Worm (Caenorhabditis elegans) whole organism, late embryonic: ENCODE measurements around the gene F23D12.4.

Experiments used
- C08G9.2 ChIP-seq: sonication (generic microtip); optimal IDR thresholded peaks from 2 replicates; lab custom pipeline; 2016; ENCODE audit warnings: mild to moderate bottlenecking, missing genetic modification characterization, moderate library complexity, missing compliant biosample characterization
- T23F11.4 ChIP-seq: fragments of 200-800 bp; sonication (Bioruptor generic); optimal IDR thresholded peaks from 2 replicates; lab custom pipeline; 2018; ENCODE audit warnings: mild to moderate bottlenecking, missing genetic modification characterization, missing compliant biosample characterization
- Y22D7AL.16 ChIP-seq: sonication (generic microtip); optimal IDR thresholded peaks from 2 replicates; lab custom pipeline; 2016; ENCODE audit warnings: missing genetic modification characterization, missing compliant biosample characterization
- ahr-1 ChIP-seq: sonication (generic microtip); optimal IDR thresholded peaks from 2 replicates; lab custom pipeline; 2016; ENCODE audit warnings: missing genetic modification characterization, missing compliant biosample characterization
- ama-1 ChIP-seq: fragments of 150-350 bp; optimal IDR thresholded peaks from 2 replicates; lab custom pipeline; 2014
- ceh-18 ChIP-seq: sonication (generic microtip); optimal IDR thresholded peaks from 2 replicates; lab custom pipeline; 2016; ENCODE audit warnings: missing genetic modification characterization, missing compliant biosample characterization
- ceh-19 ChIP-seq: fragments of 200-800 bp; sonication (Bioruptor generic); optimal IDR thresholded peaks from 2 replicates; lab custom pipeline; 2018; ENCODE audit warnings: mild to moderate bottlenecking, missing genetic modification characterization, missing compliant biosample characterization
- ceh-2 ChIP-seq: sonication (generic microtip); optimal IDR thresholded peaks from 2 replicates; lab custom pipeline; 2016; ENCODE audit warnings: missing genotype, missing genetic modification characterization, missing compliant biosample characterization
- ceh-22 ChIP-seq: sonication (generic microtip); optimal IDR thresholded peaks from 2 replicates; lab custom pipeline; 2017; ENCODE audit warnings: missing biosample characterization, missing genetic modification characterization
- ceh-24 ChIP-seq: sonication (generic microtip); optimal IDR thresholded peaks from 2 replicates; lab custom pipeline; 2016; ENCODE audit warnings: mild to moderate bottlenecking, missing genetic modification characterization, missing compliant biosample characterization
- ceh-30 ChIP-seq: fragments of 150-350 bp; optimal IDR thresholded peaks from 2 replicates; lab custom pipeline; 2014; ENCODE audit warnings: missing biosample characterization, missing genetic modification characterization
- ceh-31 ChIP-seq: sonication (generic microtip); optimal IDR thresholded peaks from 2 replicates; lab custom pipeline; 2016; ENCODE audit warnings: missing genetic modification characterization, missing compliant biosample characterization
- ceh-34 ChIP-seq: sonication (generic microtip); optimal IDR thresholded peaks from 2 replicates; lab custom pipeline; 2016; ENCODE audit warnings: mild to moderate bottlenecking, missing genetic modification characterization, missing compliant biosample characterization
- ceh-45 ChIP-seq: fragments of 200-800 bp; sonication (Bioruptor generic); IDR thresholded peaks from 2 replicates; pipeline ENCODE4 v1.3.6; 2022; ENCODE audit warnings: missing genetic modification reagents, missing genetic modification characterization, missing compliant biosample characterization
- ceh-6 ChIP-seq: fragments of 200-800 bp; sonication (Bioruptor generic); optimal IDR thresholded peaks from 2 replicates; lab custom pipeline; 2018; ENCODE audit warnings: mild to moderate bottlenecking, missing genetic modification characterization, missing compliant biosample characterization
- ceh-9 ChIP-seq: sonication (generic microtip); optimal IDR thresholded peaks from 2 replicates; lab custom pipeline; 2016; ENCODE audit warnings: mild to moderate bottlenecking, missing genetic modification characterization, inconsistent platforms, missing compliant biosample characterization
- dmd-4 ChIP-seq: sonication (generic microtip); optimal IDR thresholded peaks from 2 replicates; lab custom pipeline; 2016; ENCODE audit warnings: borderline replicate concordance, missing genetic modification characterization, missing compliant biosample characterization
- dve-1 ChIP-seq: sonication (generic microtip); optimal IDR thresholded peaks from 2 replicates; lab custom pipeline; 2017; ENCODE audit warnings: antibody characterized with exemption, mild to moderate bottlenecking, missing genetic modification characterization, missing compliant biosample characterization
- elt-2 ChIP-seq: sonication (generic microtip); optimal IDR thresholded peaks from 2 replicates; lab custom pipeline; 2016; ENCODE audit warnings: missing genetic modification reagents, missing genetic modification characterization, missing compliant biosample characterization
- elt-4 ChIP-seq: sonication (generic microtip); optimal IDR thresholded peaks from 2 replicates; lab custom pipeline; 2016; ENCODE audit warnings: missing genetic modification characterization, missing compliant biosample characterization
- ets-4 ChIP-seq: sonication (generic microtip); optimal IDR thresholded peaks from 2 replicates; lab custom pipeline; 2016; ENCODE audit warnings: missing genetic modification characterization, missing compliant biosample characterization
- fax-1 ChIP-seq: sonication (generic microtip); optimal IDR thresholded peaks from 2 replicates; lab custom pipeline; 2016; ENCODE audit warnings: missing genotype, missing genetic modification characterization, missing compliant biosample characterization
- hlh-13 ChIP-seq: fragments of 200-800 bp; sonication (Bioruptor generic); optimal IDR thresholded peaks from 2 replicates; lab custom pipeline; 2018; ENCODE audit warnings: mild to moderate bottlenecking, missing genetic modification characterization, missing compliant biosample characterization
- hlh-30 ChIP-seq: sonication (generic microtip); optimal IDR thresholded peaks from 2 replicates; lab custom pipeline; 2017; ENCODE audit warnings: antibody characterized with exemption, missing genetic modification characterization, missing compliant biosample characterization; ENCODE audit not compliant: insufficient read depth
- lim-6 ChIP-seq: sonication (generic microtip); optimal IDR thresholded peaks from 2 replicates; lab custom pipeline; 2016; ENCODE audit warnings: missing genetic modification characterization, missing compliant biosample characterization
- nfya-1 ChIP-seq: sonication (generic microtip); optimal IDR thresholded peaks from 2 replicates; lab custom pipeline; 2017; ENCODE audit warnings: missing genetic modification characterization, mild to moderate bottlenecking, missing compliant biosample characterization, antibody characterized with exemption, moderate library complexity
- odd-2 ChIP-seq: sonication (generic microtip); optimal IDR thresholded peaks from 2 replicates; lab custom pipeline; 2017; ENCODE audit warnings: antibody characterized with exemption, mild to moderate bottlenecking, missing genetic modification characterization, missing compliant biosample characterization
- pat-9 ChIP-seq: fragments of 200-800 bp; sonication (Bioruptor generic); optimal IDR thresholded peaks from 2 replicates; lab custom pipeline; 2018; ENCODE audit warnings: mild to moderate bottlenecking, missing genetic modification characterization, moderate library complexity, missing compliant biosample characterization
- pqm-1 ChIP-seq: sonication (generic microtip); optimal IDR thresholded peaks from 2 replicates; lab custom pipeline; 2016; ENCODE audit warnings: missing genetic modification characterization, missing compliant biosample characterization
- pros-1 ChIP-seq: fragments of 150-350 bp; optimal IDR thresholded peaks from 2 replicates; lab custom pipeline; 2014; ENCODE audit warnings: missing biosample characterization, missing genetic modification reagents, missing genetic modification characterization
- ref-2 ChIP-seq: sonication (generic microtip); optimal IDR thresholded peaks from 2 replicates; lab custom pipeline; 2016; ENCODE audit warnings: missing genetic modification characterization, missing compliant biosample characterization
- rnt-1 ChIP-seq: sonication (generic microtip); optimal IDR thresholded peaks from 2 replicates; lab custom pipeline; 2016; ENCODE audit warnings: missing genetic modification characterization, missing compliant biosample characterization
- sdc-2 ChIP-seq: sonication (generic microtip); optimal IDR thresholded peaks from 2 replicates; lab custom pipeline; 2016; ENCODE audit warnings: missing genotype, missing genetic modification characterization, missing compliant biosample characterization
- sox-2 ChIP-seq: fragments of 200-800 bp; sonication (Bioruptor generic); IDR thresholded peaks from 2 replicates; pipeline ENCODE4 v1.3.6; 2022; ENCODE audit warnings: missing genetic modification reagents, missing genetic modification characterization, missing compliant biosample characterization
- sox-4 ChIP-seq: sonication (generic microtip); optimal IDR thresholded peaks from 2 replicates; lab custom pipeline; 2017; ENCODE audit warnings: mild to moderate bottlenecking, missing genetic modification characterization, inconsistent platforms, missing compliant biosample characterization
- tbx-2 ChIP-seq: sonication (generic microtip); optimal IDR thresholded peaks from 2 replicates; lab custom pipeline; 2016; ENCODE audit warnings: missing genetic modification characterization, missing compliant biosample characterization
- ttx-3 ChIP-seq: sonication (generic microtip); optimal IDR thresholded peaks from 2 replicates; lab custom pipeline; 2016; ENCODE audit warnings: missing genetic modification reagents, missing genetic modification characterization, missing compliant biosample characterization
- unc-42 ChIP-seq: sonication (generic microtip); optimal IDR thresholded peaks from 2 replicates; lab custom pipeline; 2016; ENCODE audit warnings: missing genotype, missing genetic modification characterization, missing compliant biosample characterization
- unc-55 ChIP-seq: sonication (generic microtip); optimal IDR thresholded peaks from 2 replicates; lab custom pipeline; 2017; ENCODE audit warnings: missing biosample characterization, missing genetic modification reagents, missing genetic modification characterization
- ztf-16 ChIP-seq: sonication (generic microtip); optimal IDR thresholded peaks from 2 replicates; lab custom pipeline; 2017; ENCODE audit warnings: missing genetic modification characterization, missing compliant biosample characterization

F23D12.4 gene

ce11 chrX:14487333-14487732, 42.5 kb downstream of the F23D12.4 start:
- TF ChIP-seq fax-1 (tag; lab: Kevin White, UChicago) = no peak
- peak; percentile 49 for TF ChIP-seq unc-42 (tag; lab: Kevin White, UChicago)

- TF ChIP-seq ceh-45 (GFP tag; lab: Robert Waterston, UW) = no peak
- no peak for TF ChIP-seq ets-4 (tag; lab: Kevin White, UChicago)
- TF ChIP-seq lim-6 = no peak
- no peak for TF ChIP-seq ztf-16 (tag; lab: Kevin White, UChicago)
- TF ChIP-seq sox-4 (tag; lab: Kevin White, UChicago) = no peak
- TF ChIP-seq odd-2 (tag; lab: Kevin White, UChicago) = no peak
- no peak for TF ChIP-seq elt-2 (tag; lab: Kevin White, UChicago)
- TF ChIP-seq tbx-2 (tag; lab: Kevin White, UChicago) = no peak
- TF ChIP-seq ceh-22 (tag; lab: Kevin White, UChicago) = no peak
- TF ChIP-seq hlh-13 = no peak
- no peak for TF ChIP-seq ceh-19 (GFP tag; lab: Kevin White, UChicago)
- no peak for TF ChIP-seq ceh-30 (tag; lab: Kevin White, UChicago)
These were observed 43.0 kb downstream of the F23D12.4 start for ce11 chrX:14487832-14488231.

DNA sequence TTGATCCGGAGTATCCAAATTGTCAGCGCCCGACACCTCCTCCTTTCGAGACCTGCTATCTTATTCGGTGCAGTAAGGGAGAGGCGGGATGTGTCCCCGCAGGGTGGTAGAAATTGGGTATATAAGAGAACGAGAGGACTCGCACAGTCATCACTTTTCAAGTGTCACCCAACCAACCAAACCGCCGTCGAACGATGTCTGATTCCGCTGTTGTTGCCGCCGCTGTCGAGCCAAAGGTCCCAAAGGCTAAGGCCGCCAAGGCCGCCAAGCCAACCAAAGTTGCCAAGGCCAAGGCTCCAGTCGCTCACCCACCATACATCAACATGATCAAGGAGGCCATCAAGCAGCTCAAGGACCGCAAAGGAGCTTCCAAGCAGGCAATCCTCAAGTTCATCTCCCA, 45.1 kb downstream of the F23D12.4 start, which contains the start of gene his-24:
his-24 (plus strand) TSS at position 150 of the 400 bp plus-strand sequence.
- peak; percentile 73 for TF ChIP-seq nfya-1 (tag; lab: Kevin White, UChicago)
- no peak for TF ChIP-seq pat-9
- peak; percentile 53 for TF ChIP-seq ceh-34 (tag; lab: Kevin White, UChicago)
- TF ChIP-seq elt-2 (tag; lab: Kevin White, UChicago) = peak; percentile 28
- peak; percentile 63 for TF ChIP-seq ceh-18
- TF ChIP-seq ceh-45 (GFP tag; lab: Robert Waterston, UW) = 0 out of 2 replicates have a peak, but pooled peaks have one; percentile 48
- no peak for TF ChIP-seq ceh-9 (tag; lab: Kevin White, UChicago)
- no peak for TF ChIP-seq C08G9.2
- TF ChIP-seq pros-1 (tag; lab: Kevin White, UChicago) = peak; percentile 6
- TF ChIP-seq ref-2 (tag; lab: Kevin White, UChicago) = peak; percentile 73
- peak; percentile 43 for TF ChIP-seq tbx-2 (tag; lab: Kevin White, UChicago)
- TF ChIP-seq T23F11.4 (GFP tag; lab: Kevin White, UChicago) = no peak
- no peak for TF ChIP-seq ttx-3
- TF ChIP-seq dve-1 = peak; percentile 54
- TF ChIP-seq rnt-1 = peak; percentile 15
- peak; percentile 45 for TF ChIP-seq ceh-31 (tag; lab: Kevin White, UChicago)
- no peak for TF ChIP-seq hlh-30
- peak; percentile 20 for TF ChIP-seq unc-42 (tag; lab: Kevin White, UChicago)
- TF ChIP-seq unc-55 = peak; percentile 75
- TF ChIP-seq sdc-2 (tag; lab: Kevin White, UChicago) = peak; percentile 40
- TF ChIP-seq ceh-19 (GFP tag; lab: Kevin White, UChicago) = peak; percentile 13
- peak; percentile 67 for TF ChIP-seq ama-1 (lab: Kevin White, UChicago)

- TF ChIP-seq pqm-1 (tag; lab: Kevin White, UChicago) (no peak), elt-4 (tag; lab: Kevin White, UChicago) (peak; percentile 49)
These were observed 45.7 kb downstream of the F23D12.4 start for ce11 chrX:14490486-14490885.

ce11 chrX:14491103-14491502, 46.3 kb downstream of the F23D12.4 start:
- no peak for TF ChIP-seq pros-1 (tag; lab: Kevin White, UChicago)
- TF ChIP-seq nfya-1 (tag; lab: Kevin White, UChicago) = peak; percentile 16
- peak; percentile 59 for TF ChIP-seq sdc-2 (tag; lab: Kevin White, UChicago)
- TF ChIP-seq dmd-4 = peak; percentile 14
- TF ChIP-seq ref-2 (tag; lab: Kevin White, UChicago) = peak; percentile 38
- TF ChIP-seq ama-1 (lab: Kevin White, UChicago) = peak; percentile 68
- no peak for TF ChIP-seq ttx-3
- TF ChIP-seq unc-42 (tag; lab: Kevin White, UChicago) = peak; percentile 3
- no peak for TF ChIP-seq fax-1 (tag; lab: Kevin White, UChicago)
- TF ChIP-seq ceh-24 = no peak
- TF ChIP-seq elt-2 (tag; lab: Kevin White, UChicago) = peak; percentile 13
- TF ChIP-seq ahr-1 = no peak
- TF ChIP-seq ceh-6 (GFP tag; lab: Kevin White, UChicago) = no peak
- no peak for TF ChIP-seq ceh-2
- TF ChIP-seq Y22D7AL.16 (tag; lab: Kevin White, UChicago) = no peak
- TF ChIP-seq sox-2 (GFP tag; lab: Robert Waterston, UW) = peak; percentile 55; the same call in 1 of the 2 replicates
